Worm (Caenorhabditis elegans) whole organism, L4 larva: ENCODE data around the gene ift-74.
A peak's percentile ranks its signal among the peaks of the same experiment; 100 is the strongest.

ENCODE experiments used
- F44E2.7 ChIP-seq: fragments of 200-800 bp; sonication (Bioruptor generic); IDR thresholded peaks from 2 replicates; pipeline ENCODE4 v2.1.2; 2022; ENCODE audit warnings: missing genetic modification characterization, missing compliant biosample characterization
- T20F7.1 ChIP-seq: fragments of 200-800 bp; sonication (Bioruptor generic); optimal IDR thresholded peaks from 2 replicates; lab custom pipeline; 2018; ENCODE audit warnings: mild to moderate bottlenecking, missing genetic modification characterization, missing compliant biosample characterization
- ZK546.5 ChIP-seq, 2 experiments: sonication (generic microtip); optimal IDR thresholded peaks; 2 replicates each; lab custom pipeline; 2017; ENCODE audit warnings: missing biosample characterization in 2 of 2, missing genetic modification characterization in 2 of 2
- aha-1 ChIP-seq: fragments of 150-350 bp; peaks from one replicate; lab custom pipeline; 2014; ENCODE audit warnings: missing biosample characterization, missing genetic modification characterization
- aly-2 ChIP-seq: sonication (generic microtip); optimal IDR thresholded peaks from 2 replicates; lab custom pipeline; 2018; ENCODE audit warnings: missing biosample characterization, missing genetic modification characterization
- ama-1 ChIP-seq: fragments of 150-350 bp; optimal IDR thresholded peaks from 2 replicates; lab custom pipeline; 2014; ENCODE audit warnings: inconsistent platforms, mixed read lengths
- arid-1 ChIP-seq: fragments of 200-800 bp; sonication (Bioruptor generic); conservative IDR thresholded peaks from 2 replicates; pipeline ENCODE4 v1.3.6; 2022; ENCODE audit warnings: missing genetic modification reagents, missing genetic modification characterization, missing compliant biosample characterization
- attf-4 ChIP-seq: sonication (generic microtip); optimal IDR thresholded peaks from 3 replicates; lab custom pipeline; 2017; ENCODE audit warnings: missing biosample characterization, missing genetic modification characterization
- ceh-32 ChIP-seq: sonication (generic microtip); optimal IDR thresholded peaks from 2 replicates; lab custom pipeline; 2016; ENCODE audit warnings: mild to moderate bottlenecking, missing genetic modification characterization, missing compliant biosample characterization; ENCODE audit not compliant: poor library complexity
- cey-2 ChIP-seq: sonication (generic microtip); optimal IDR thresholded peaks from 3 replicates; lab custom pipeline; 2017; ENCODE audit warnings: missing genetic modification characterization, mild to moderate bottlenecking, missing compliant biosample characterization, antibody characterized with exemption, borderline replicate concordance; ENCODE audit not compliant: insufficient read depth
- ctbp-1 ChIP-seq: fragments of 200-800 bp; sonication (Bioruptor generic); IDR thresholded peaks from 2 replicates; pipeline ENCODE4 v1.3.6; 2022; ENCODE audit warnings: missing genetic modification reagents, missing genetic modification characterization, missing compliant biosample characterization
- daf-8 ChIP-seq: fragments of 200-800 bp; sonication (Bioruptor generic); IDR thresholded peaks from 2 replicates; pipeline ENCODE4 v1.3.6; 2022; ENCODE audit warnings: missing genetic modification characterization, missing compliant biosample characterization
- dmd-6 ChIP-seq: fragments of 200-800 bp; sonication (Bioruptor generic); IDR thresholded peaks from 2 replicates; pipeline ENCODE4 v1.3.6; 2022; ENCODE audit warnings: missing genetic modification reagents, missing genetic modification characterization, missing compliant biosample characterization
- duxl-1 ChIP-seq: sonication (generic microtip); optimal IDR thresholded peaks from 2 replicates; lab custom pipeline; 2016; ENCODE audit warnings: mild to moderate bottlenecking, missing genetic modification characterization, moderate library complexity, missing compliant biosample characterization; ENCODE audit not compliant: poor library complexity
- dve-1 ChIP-seq: sonication (generic microtip); optimal IDR thresholded peaks from 2 replicates; lab custom pipeline; 2017; ENCODE audit warnings: antibody characterized with exemption, mild to moderate bottlenecking, missing genetic modification characterization, missing compliant biosample characterization; ENCODE audit not compliant: insufficient read depth
- fkh-10 ChIP-seq: fragments of 150-350 bp; optimal IDR thresholded peaks from 2 replicates; lab custom pipeline; 2014; ENCODE audit warnings: missing biosample characterization, missing genetic modification reagents, missing genetic modification characterization
- fos-1 ChIP-seq: fragments of 150-350 bp; optimal IDR thresholded peaks from 2 replicates; lab custom pipeline; 2014; ENCODE audit warnings: missing biosample characterization, missing genetic modification characterization
- hlh-11 ChIP-seq: fragments of 200-800 bp; sonication (Bioruptor generic); optimal IDR thresholded peaks from 2 replicates; lab custom pipeline; 2018; ENCODE audit warnings: mild to moderate bottlenecking, missing genetic modification characterization, missing compliant biosample characterization
- hlh-30 ChIP-seq: sonication (generic microtip); optimal IDR thresholded peaks from 2 replicates; lab custom pipeline; 2017; ENCODE audit warnings: antibody characterized with exemption, mild to moderate bottlenecking, missing genetic modification characterization, missing compliant biosample characterization; ENCODE audit not compliant: insufficient read depth
- hmg-1.1 ChIP-seq: fragments of 200-800 bp; sonication (Bioruptor generic); IDR thresholded peaks from 2 replicates; pipeline ENCODE4 v1.3.6; 2022; ENCODE audit warnings: missing genetic modification reagents, missing genetic modification characterization, missing compliant biosample characterization
- lin-1 ChIP-seq: fragments of 200-800 bp; sonication (Bioruptor generic); IDR thresholded peaks from 2 replicates; pipeline ENCODE4 v1.3.6; 2022; ENCODE audit warnings: missing genetic modification reagents, missing genetic modification characterization, missing compliant biosample characterization
- lin-15B ChIP-seq: fragments of 150-350 bp; sonication (generic microtip); optimal IDR thresholded peaks from 3 replicates; lab custom pipeline; 2014; ENCODE audit warnings: missing biosample characterization, missing genetic modification characterization
- lin-29 ChIP-seq: fragments of 200-800 bp; sonication (Bioruptor generic); IDR thresholded peaks from 2 replicates; pipeline ENCODE4 v1.3.6; 2022; ENCODE audit warnings: missing genetic modification reagents, missing genetic modification characterization, missing compliant biosample characterization
- lsy-2 ChIP-seq, 2 experiments: fragments of 150-350 bp in 1 of 2; sonication (generic microtip) in 1 of 2; optimal IDR thresholded peaks; 2 replicates each; lab custom pipeline; 2014 to 2017; ENCODE audit warnings: missing biosample characterization in 2 of 2, missing genetic modification characterization in 2 of 2
- madf-9 ChIP-seq: fragments of 200-800 bp; sonication (Bioruptor generic); conservative IDR thresholded peaks from 2 replicates; pipeline ENCODE4 v1.3.6; 2022; ENCODE audit warnings: missing genetic modification reagents, missing genetic modification characterization, missing compliant biosample characterization
- nhr-10 ChIP-seq: fragments of 150-350 bp; optimal IDR thresholded peaks from 2 replicates; lab custom pipeline; 2014; ENCODE audit warnings: missing biosample characterization, missing genetic modification characterization
- nhr-11 ChIP-seq: fragments of 150-350 bp; optimal IDR thresholded peaks from 2 replicates; lab custom pipeline; 2014; ENCODE audit warnings: missing biosample characterization, missing genetic modification characterization
- nhr-111 ChIP-seq: fragments of 200-800 bp; sonication (Bioruptor generic); optimal IDR thresholded peaks from 2 replicates; lab custom pipeline; 2018; ENCODE audit warnings: mild to moderate bottlenecking, missing genetic modification characterization, missing compliant biosample characterization
- nhr-237 ChIP-seq: sonication (generic microtip); optimal IDR thresholded peaks from 2 replicates; lab custom pipeline; 2017; ENCODE audit warnings: missing biosample characterization, missing genetic modification characterization
- nhr-28 ChIP-seq: fragments of 150-350 bp; optimal IDR thresholded peaks from 2 replicates; lab custom pipeline; 2014; ENCODE audit warnings: missing biosample characterization, missing genetic modification characterization
- nhr-48 ChIP-seq: sonication (generic microtip); optimal IDR thresholded peaks from 2 replicates; lab custom pipeline; 2016; ENCODE audit warnings: mild to moderate bottlenecking, missing genetic modification characterization, missing compliant biosample characterization
- nhr-6 ChIP-seq: fragments of 150-350 bp; optimal IDR thresholded peaks from 2 replicates; lab custom pipeline; 2014; ENCODE audit warnings: missing biosample characterization, missing genetic modification characterization
- pha-4 ChIP-seq, 2 experiments: fragments of 150-350 bp in 1 of 2; fragments of 200-800 bp in 1 of 2; sonication (Bioruptor generic) in 1 of 2; IDR thresholded peaks in 1 of 2; optimal IDR thresholded peaks in 1 of 2; 2 replicates each; pipeline versions ENCODE4 v1.3.6 to Lab custom; 2014 to 2022; ENCODE audit warnings: missing genetic modification characterization in 2 of 2, missing genetic modification reagents in 2 of 2, missing biosample characterization in 1 of 2, missing compliant biosample characterization in 1 of 2
- php-3 ChIP-seq: fragments of 200-800 bp; sonication (Bioruptor generic); IDR thresholded peaks from 2 replicates; pipeline ENCODE4 v1.3.6; 2022; ENCODE audit warnings: missing genetic modification reagents, missing genetic modification characterization, missing compliant biosample characterization
- pqm-1 ChIP-seq: sonication (generic microtip); optimal IDR thresholded peaks from 2 replicates; lab custom pipeline; 2017; ENCODE audit warnings: missing biosample characterization, missing genetic modification characterization
- rbr-2 ChIP-seq: sonication (generic microtip); optimal IDR thresholded peaks from 2 replicates; lab custom pipeline; 2016; ENCODE audit warnings: missing genotype, missing genetic modification characterization, missing compliant biosample characterization
- set-16 ChIP-seq: fragments of 200-800 bp; sonication (Bioruptor generic); IDR thresholded peaks from 2 replicates; pipeline ENCODE4 v1.3.6; 2022; ENCODE audit warnings: missing genetic modification reagents, missing genetic modification characterization, missing compliant biosample characterization
- unc-39 ChIP-seq: sonication (generic microtip); optimal IDR thresholded peaks from 2 replicates; lab custom pipeline; 2017; ENCODE audit warnings: missing biosample characterization, missing genetic modification characterization
- unc-62 ChIP-seq, 3 experiments: fragments of 150-350 bp in 1 of 3; sonication (generic microtip); optimal IDR thresholded peaks in 2 of 3; peaks in 1 of 3; 1 replicate in 1 of 3; 2 replicates in 2 of 3; lab custom pipeline; 2014 to 2017; ENCODE audit warnings: missing biosample characterization in 3 of 3, missing genetic modification characterization in 3 of 3, missing genetic modification reagents in 3 of 3, missing genotype in 1 of 3

ift-74 gene

DNA sequence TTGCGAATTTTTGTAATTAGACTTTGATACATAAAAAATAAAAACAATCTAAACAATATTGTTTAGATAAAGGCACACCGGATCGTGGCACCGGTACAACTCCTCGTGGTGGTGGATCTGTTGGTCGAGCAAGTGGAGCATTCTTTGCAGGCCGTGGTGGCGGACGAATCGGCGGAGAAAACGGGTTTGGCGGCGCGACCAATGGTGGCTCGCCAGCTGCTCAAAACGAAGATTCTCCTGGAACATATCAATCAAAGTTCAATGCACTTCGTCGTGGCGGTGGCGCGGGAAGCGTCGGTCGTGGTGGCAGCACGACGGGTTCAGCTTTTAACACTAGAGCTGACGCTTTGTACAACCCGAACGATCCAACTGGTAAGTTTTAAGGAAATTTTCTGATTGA is 6.1 kb downstream of the ift-74 start:
- TF ChIP-seq set-16 (peak; percentile 67; the same call in 1 of the 2 replicates), arid-1 (GFP tag; lab: Robert Waterston, UW) (no peak), aha-1 (peak; percentile 65), lin-15B (tag; lab: Kevin White, UChicago) (no peak)

- no peak for TF ChIP-seq nhr-111 (GFP tag; lab: Kevin White, UChicago)
- peak; percentile 37 for TF ChIP-seq aha-1
- TF ChIP-seq madf-9 (GFP tag; lab: Robert Waterston, UW): no peak
- peak in 1 of 2 experiments; percentile 0 for TF ChIP-seq lsy-2 (tag; optimal IDR thresholded peaks at IDR 0.05; lab: Kevin White, UChicago)
- peak; percentile 51 for TF ChIP-seq hlh-30 (tag; lab: Kevin White, UChicago)
- no peak for TF ChIP-seq rbr-2 (tag; lab: Kevin White, UChicago)
- TF ChIP-seq, all 104 proteins: peak for 3
These were observed 9.3 kb downstream of the ift-74 start for ce11 chrII:6689088-6689487.

- peak in 1 of 2 experiments; percentile 6 for TF ChIP-seq unc-62 (GFP tag; optimal IDR thresholded peaks at IDR 0.05 in 1 of 2; lab: Kevin White, UChicago)
- no peak for TF ChIP-seq unc-62 (tag; optimal IDR thresholded peaks at IDR 0.05; lab: Kevin White, UChicago)
- no peak for TF ChIP-seq ceh-32 (tag; lab: Kevin White, UChicago)
- peak; percentile 52 for TF ChIP-seq hlh-30 (tag; lab: Kevin White, UChicago)
- TF ChIP-seq dmd-6: 0 out of 2 replicates have a peak, but pooled peaks have one; percentile 8
- TF ChIP-seq, all 104 proteins: peak for 3
These were observed 15.6 kb downstream of the ift-74 start, which contains the start of gene C18H9.5 for ce11 chrII:6695388-6695787. Gene C18H9.5, minus strand, starts transcription at chrII:6695566.

ce11 chrII:6698784-6699183 is 19.0 kb downstream of the ift-74 start, which contains the start of gene C18H9.1:
Gene C18H9.1, plus strand, starts transcription at chrII:6699084.
- TF ChIP-seq unc-39 (tag; lab: Kevin White, UChicago): no peak
- no peak for TF ChIP-seq hmg-1.1 (GFP tag; lab: Robert Waterston, UW)
- no peak for TF ChIP-seq lin-29 (GFP tag; lab: Robert Waterston, UW)
- TF ChIP-seq ZK546.5 (tag; optimal IDR thresholded peaks at IDR 0.05; lab: Kevin White, UChicago): no peak
- no peak for TF ChIP-seq fkh-10
- no peak for TF ChIP-seq attf-4
- no peak for TF ChIP-seq fos-1 (tag; lab: Kevin White, UChicago)
- no peak for TF ChIP-seq F44E2.7 (GFP tag; lab: Robert Waterston, UW)
- TF ChIP-seq cey-2 (tag; lab: Kevin White, UChicago): no peak
- TF ChIP-seq nhr-10 (tag; lab: Kevin White, UChicago): no peak
- no peak for TF ChIP-seq lin-15B (tag; lab: Kevin White, UChicago)
- TF ChIP-seq ctbp-1 (GFP tag; lab: Robert Waterston, UW): no peak
- TF ChIP-seq duxl-1 (tag; lab: Kevin White, UChicago): no peak
- TF ChIP-seq aly-2 (tag; lab: Kevin White, UChicago): no peak
- TF ChIP-seq daf-8: no peak
- TF ChIP-seq unc-62 (GFP tag; optimal IDR thresholded peaks at IDR 0.05 in 1 of 2; lab: Kevin White, UChicago): no peak
- TF ChIP-seq unc-62 (tag; optimal IDR thresholded peaks at IDR 0.05; lab: Kevin White, UChicago): no peak
- no peak for TF ChIP-seq lin-1 (GFP tag; lab: Robert Waterston, UW)
- no peak for TF ChIP-seq nhr-6 (tag; lab: Kevin White, UChicago)
- no peak for TF ChIP-seq nhr-237 (tag; lab: Kevin White, UChicago)
- no peak for TF ChIP-seq rbr-2 (tag; lab: Kevin White, UChicago)

ce11 chrII:6701497-6701896 is 21.7 kb downstream of the ift-74 start, which contains the start of gene C18H9.6:
Gene C18H9.6, minus strand, starts transcription at chrII:6701625.
- TF ChIP-seq T20F7.1: peak; percentile 1
- peak; percentile 58 for TF ChIP-seq hlh-11 (tag; lab: Kevin White, UChicago)
- TF ChIP-seq php-3 (GFP tag; lab: Robert Waterston, UW): peak; percentile 79
- peak; percentile 57 for TF ChIP-seq nhr-48 (tag; lab: Kevin White, UChicago)
- TF ChIP-seq nhr-28 (tag; lab: Kevin White, UChicago): peak; percentile 83
- peak; percentile 80 for TF ChIP-seq dve-1 (tag; lab: Kevin White, UChicago)
- TF ChIP-seq dmd-6: peak; percentile 91
- no peak for TF ChIP-seq pha-4 (GFP tag; IDR thresholded peaks at IDR 0.05; lab: Robert Waterston, UW)
- TF ChIP-seq pha-4 (tag; optimal IDR thresholded peaks at IDR 0.05; lab: Kevin White, UChicago): no peak
- TF ChIP-seq ama-1 (lab: Kevin White, UChicago): no peak
- peak; percentile 73 for TF ChIP-seq pqm-1 (tag; lab: Kevin White, UChicago)
- peak; percentile 77 for TF ChIP-seq lin-1 (GFP tag; lab: Robert Waterston, UW)
- TF ChIP-seq nhr-11 (tag; lab: Kevin White, UChicago): no peak
